Fruit fly (Drosophila melanogaster) whole organism, prepupa: Measurements from ENCODE around the gene Lsp1gamma.
A peak's percentile ranks its signal among the peaks of the same experiment; 100 is the strongest.

Experiments used
- Blimp-1 ChIP-seq: fragments of 200-800 bp; sonication (Bioruptor generic); optimal IDR thresholded peaks from 3 replicates; lab custom pipeline; 2017; ENCODE audit warnings: missing biosample characterization, missing genetic modification characterization, mild to moderate bottlenecking, moderate library complexity, missing genetic modification reagents
- CG10631 ChIP-seq: fragments of 200-800 bp; sonication (Bioruptor generic); optimal IDR thresholded peaks from 2 replicates; lab custom pipeline; 2016; ENCODE audit warnings: missing biosample characterization, missing genetic modification characterization
- CG11902 ChIP-seq: fragments of 200-800 bp; sonication (Bioruptor generic); optimal IDR thresholded peaks from 3 replicates; lab custom pipeline; 2016; ENCODE audit warnings: missing biosample characterization, missing genetic modification characterization
- CG15336 ChIP-seq: fragments of 200-800 bp; sonication (Bioruptor generic); IDR thresholded peaks from 2 replicates; pipeline ENCODE4 v1.3.6; 2022; ENCODE audit warnings: missing biosample characterization, missing genetic modification characterization
- CG1621 ChIP-seq: fragments of 200-800 bp; sonication (Bioruptor generic); optimal IDR thresholded peaks from 3 replicates; lab custom pipeline; 2018; ENCODE audit warnings: missing biosample characterization, mild to moderate bottlenecking, missing genetic modification characterization
- CG16779 ChIP-seq: fragments of 200-800 bp; sonication (Bioruptor generic); optimal IDR thresholded peaks from 3 replicates; lab custom pipeline; 2017; ENCODE audit warnings: missing biosample characterization, mild to moderate bottlenecking, missing genetic modification characterization
- CG31627 ChIP-seq: fragments of 200-800 bp; sonication (Bioruptor generic); optimal IDR thresholded peaks from 3 replicates; lab custom pipeline; 2016; ENCODE audit warnings: missing biosample characterization, missing genetic modification characterization
- CG32006 ChIP-seq: fragments of 200-800 bp; sonication (Bioruptor generic); optimal IDR thresholded peaks from 3 replicates; lab custom pipeline; 2017; ENCODE audit warnings: missing biosample characterization, mild to moderate bottlenecking, missing genetic modification characterization
- CG34406 ChIP-seq: fragments of 200-800 bp; sonication (Bioruptor generic); optimal IDR thresholded peaks from 3 replicates; lab custom pipeline; 2016; ENCODE audit warnings: missing biosample characterization, missing genetic modification characterization
- CG4318 ChIP-seq: fragments of 200-800 bp; sonication (Bioruptor generic); optimal IDR thresholded peaks from 3 replicates; lab custom pipeline; 2017; ENCODE audit warnings: missing biosample characterization, mild to moderate bottlenecking, missing genetic modification characterization
- CG6163 ChIP-seq: fragments of 200-800 bp; sonication (Bioruptor generic); IDR thresholded peaks from 3 replicates; pipeline ENCODE4 v1.3.6; 2022; ENCODE audit warnings: missing biosample characterization, missing genetic modification characterization
- CG6276 ChIP-seq: fragments of 200-800 bp; sonication (Bioruptor generic); optimal IDR thresholded peaks from 2 replicates; lab custom pipeline; 2017; ENCODE audit warnings: missing biosample characterization, mild to moderate bottlenecking, missing genetic modification characterization
- CG6854 ChIP-seq: fragments of 200-800 bp; sonication (Bioruptor generic); optimal IDR thresholded peaks from 2 replicates; lab custom pipeline; 2017; ENCODE audit warnings: missing biosample characterization, mild to moderate bottlenecking, missing genetic modification characterization
- CG8119 ChIP-seq: fragments of 200-800 bp; sonication (Bioruptor generic); IDR thresholded peaks from 3 replicates; pipeline ENCODE4 v1.3.6; 2022; ENCODE audit warnings: missing biosample characterization, missing genetic modification characterization
- CG8319 ChIP-seq: fragments of 200-800 bp; sonication (Bioruptor generic); optimal IDR thresholded peaks from 3 replicates; lab custom pipeline; 2016; ENCODE audit warnings: missing biosample characterization, missing genetic modification characterization
- CG8632 ChIP-seq: fragments of 200-800 bp; sonication (Bioruptor generic); optimal IDR thresholded peaks from 3 replicates; lab custom pipeline; 2016; ENCODE audit warnings: missing biosample characterization, missing genetic modification characterization
- Eip75B ChIP-seq: fragments of 200-800 bp; sonication (Bioruptor generic); optimal IDR thresholded peaks from 3 replicates; lab custom pipeline; 2016; ENCODE audit warnings: missing biosample characterization, missing genetic modification characterization
- Eip93F ChIP-seq: fragments of 200-800 bp; sonication (Bioruptor generic); optimal IDR thresholded peaks from 2 replicates; lab custom pipeline; 2016; ENCODE audit warnings: missing biosample characterization, mild to moderate bottlenecking, missing genetic modification characterization
- Ets96B ChIP-seq: fragments of 200-800 bp; optimal IDR thresholded peaks from 2 replicates; lab custom pipeline; 2019; ENCODE audit warnings: missing biosample characterization, mild to moderate bottlenecking, missing genetic modification characterization, moderate library complexity
- Gug ChIP-seq: fragments of 200-800 bp; sonication (Bioruptor generic); IDR thresholded peaks from 2 replicates; pipeline ENCODE4 v1.3.6; 2022; ENCODE audit warnings: missing biosample characterization, missing genetic modification characterization
- Hr38 ChIP-seq: sonication (Bioruptor generic); optimal IDR thresholded peaks from 2 replicates; lab custom pipeline; 2016; ENCODE audit warnings: missing biosample characterization, missing genetic modification characterization
- Hr39 ChIP-seq: fragments of 200-800 bp; sonication (Bioruptor generic); optimal IDR thresholded peaks from 2 replicates; lab custom pipeline; 2016; ENCODE audit warnings: missing biosample characterization, missing genetic modification characterization
- Hr4 ChIP-seq: fragments of 200-800 bp; sonication (Bioruptor generic); optimal IDR thresholded peaks from 3 replicates; lab custom pipeline; 2016; ENCODE audit warnings: missing biosample characterization, missing genetic modification characterization
- Lpt ChIP-seq: fragments of 200-800 bp; sonication (Bioruptor generic); optimal IDR thresholded peaks from 3 replicates; lab custom pipeline; 2016; ENCODE audit warnings: missing biosample characterization, missing genetic modification characterization
- Met ChIP-seq: fragments of 200-800 bp; sonication (Bioruptor generic); optimal IDR thresholded peaks from 3 replicates; lab custom pipeline; 2016; ENCODE audit warnings: missing biosample characterization, missing genetic modification characterization
- OdsH ChIP-seq: fragments of 200-800 bp; sonication (Bioruptor generic); optimal IDR thresholded peaks from 3 replicates; lab custom pipeline; 2016; ENCODE audit warnings: missing biosample characterization, missing genetic modification characterization
- Sox102F ChIP-seq: fragments of 200-800 bp; sonication (Bioruptor generic); optimal IDR thresholded peaks from 2 replicates; lab custom pipeline; 2016; ENCODE audit warnings: missing biosample characterization, mild to moderate bottlenecking, missing genetic modification characterization
- Sox14 ChIP-seq: fragments of 200-800 bp; sonication (Bioruptor generic); optimal IDR thresholded peaks from 3 replicates; lab custom pipeline; 2016; ENCODE audit warnings: missing biosample characterization, missing genetic modification characterization
- Sox15 ChIP-seq: fragments of 200-800 bp; sonication (Bioruptor generic); optimal IDR thresholded peaks from 3 replicates; lab custom pipeline; 2016; ENCODE audit warnings: missing biosample characterization, missing genetic modification characterization
- achi ChIP-seq: fragments of 200-800 bp; sonication (Bioruptor generic); optimal IDR thresholded peaks from 3 replicates; lab custom pipeline; 2016; ENCODE audit warnings: missing biosample characterization, missing genetic modification characterization
- acj6 ChIP-seq: fragments of 200-800 bp; sonication (Bioruptor generic); optimal IDR thresholded peaks from 3 replicates; lab custom pipeline; 2016; ENCODE audit warnings: missing biosample characterization, missing genetic modification characterization
- cyc ChIP-seq: fragments of 200-800 bp; sonication (Bioruptor generic); optimal IDR thresholded peaks from 3 replicates; lab custom pipeline; 2016; ENCODE audit warnings: missing biosample characterization, missing genetic modification characterization
- dac ChIP-seq: fragments of 200-800 bp; sonication (Bioruptor generic); optimal IDR thresholded peaks from 2 replicates; lab custom pipeline; 2017; ENCODE audit warnings: missing biosample characterization, mild to moderate bottlenecking, missing genetic modification characterization
- dsx ChIP-seq: fragments of 200-800 bp; optimal IDR thresholded peaks from 3 replicates; lab custom pipeline; 2019; ENCODE audit warnings: missing biosample characterization, mild to moderate bottlenecking, missing genetic modification characterization, moderate library complexity; ENCODE audit not compliant: poor library complexity, severe bottlenecking
- eg ChIP-seq: fragments of 200-800 bp; sonication (Bioruptor generic); IDR thresholded peaks from 3 replicates; pipeline ENCODE4 v1.3.6; 2022; ENCODE audit warnings: missing biosample characterization, missing genetic modification characterization
- esn ChIP-seq: fragments of 200-800 bp; sonication (Bioruptor generic); optimal IDR thresholded peaks from 2 replicates; lab custom pipeline; 2016; ENCODE audit warnings: missing biosample characterization, mild to moderate bottlenecking, missing genetic modification characterization, moderate library complexity
- fkh ChIP-seq: fragments of 200-800 bp; sonication (Bioruptor generic); optimal IDR thresholded peaks from 3 replicates; lab custom pipeline; 2017; ENCODE audit warnings: missing biosample characterization, mild to moderate bottlenecking, missing genetic modification characterization, moderate library complexity
- net ChIP-seq: fragments of 200-800 bp; sonication (Bioruptor generic); optimal IDR thresholded peaks from 3 replicates; lab custom pipeline; 2016; ENCODE audit warnings: missing biosample characterization, missing genetic modification characterization
- pdm3 ChIP-seq: fragments of 200-800 bp; sonication (Bioruptor generic); optimal IDR thresholded peaks from 3 replicates; lab custom pipeline; 2016; ENCODE audit warnings: missing biosample characterization, missing genetic modification characterization
- salr ChIP-seq, 2 experiments: fragments of 200-800 bp; sonication (Bioruptor generic); optimal IDR thresholded peaks; 3 replicates each; lab custom pipeline; 2016 to 2018; ENCODE audit warnings: missing biosample characterization in 2 of 2, missing genetic modification characterization in 2 of 2, mild to moderate bottlenecking in 1 of 2
- ss ChIP-seq, 2 experiments: fragments of 200-800 bp; sonication (Bioruptor generic); optimal IDR thresholded peaks; 2 replicates in 1 of 2; 3 replicates in 1 of 2; lab custom pipeline; 2017 to 2018; ENCODE audit warnings: mild to moderate bottlenecking in 2 of 2, missing biosample characterization in 2 of 2, missing genetic modification characterization in 2 of 2, moderate library complexity in 1 of 2
- svp ChIP-seq: fragments of 200-800 bp; sonication (Bioruptor generic); peaks from one replicate; lab custom pipeline; 2016; ENCODE audit warnings: missing biosample characterization, missing genetic modification characterization
- topi ChIP-seq: fragments of 200-800 bp; sonication (Bioruptor generic); optimal IDR thresholded peaks from 3 replicates; lab custom pipeline; 2016; ENCODE audit warnings: missing biosample characterization, missing genetic modification characterization
- vri ChIP-seq: fragments of 200-800 bp; sonication (Bioruptor generic); optimal IDR thresholded peaks from 3 replicates; lab custom pipeline; 2016; ENCODE audit warnings: missing biosample characterization, mild to moderate bottlenecking, missing genetic modification characterization

Gene Lsp1gamma

DNA sequence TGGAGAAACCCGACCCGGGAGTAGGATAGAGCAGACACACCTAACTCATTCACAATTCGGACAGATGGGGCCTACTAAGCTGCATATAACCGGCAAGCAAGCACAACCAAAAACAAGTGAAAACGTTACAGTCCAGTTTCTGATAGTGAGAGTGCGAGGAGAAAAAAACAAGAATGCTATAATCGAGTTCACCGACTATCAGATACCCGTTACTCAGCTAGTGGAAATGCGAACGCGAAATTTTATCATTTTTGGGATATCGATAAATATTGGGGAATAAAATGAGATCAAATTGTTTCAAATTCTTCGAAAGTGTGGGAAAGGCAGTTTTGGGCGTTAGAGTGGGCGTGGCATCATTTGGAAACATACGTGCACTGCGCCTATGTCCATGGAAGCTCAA, 24.7 kb downstream of the Lsp1gamma start:
- TF ChIP-seq Hr38 (GFP tag; lab: Kevin White, UChicago) (no peak), Lpt (no peak), fkh (GFP tag; lab: Kevin White, UChicago) (no peak), CG6854 (GFP tag; lab: Kevin White, UChicago) (no peak), Hr4 (GFP tag; lab: Kevin White, UChicago) (peak; percentile 22), CG6276 (peak; percentile 8), dac (GFP tag; lab: Kevin White, UChicago) (no peak), CG32006 (GFP tag; lab: Kevin White, UChicago) (peak; percentile 53), Sox102F (GFP tag; lab: Kevin White, UChicago) (no peak), CG15336 (0 out of 2 replicates have a peak, but pooled peaks have one; percentile 15), pdm3 (GFP tag; lab: Kevin White, UChicago) (peak; percentile 12)

DNA sequence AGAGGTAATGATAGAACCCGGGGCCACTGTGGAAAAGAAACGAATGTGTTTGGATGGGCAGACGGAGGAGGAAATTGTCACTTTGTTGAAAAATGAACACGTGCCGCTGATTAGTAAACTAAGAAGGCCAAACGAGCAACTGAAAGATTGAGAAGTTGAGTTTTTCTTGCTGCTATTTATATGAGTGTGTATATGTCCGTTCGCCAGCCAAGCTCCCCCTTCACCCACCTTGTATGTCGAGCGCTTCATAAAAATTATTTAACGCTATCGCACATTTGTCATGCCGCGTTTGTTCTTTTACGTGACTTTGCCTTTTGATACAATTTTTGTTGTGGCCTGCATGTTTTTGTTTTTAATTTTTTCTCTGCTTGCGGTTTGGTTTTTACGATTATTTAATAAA, 25.7 kb downstream of the Lsp1gamma start:
- TF ChIP-seq vri (peak; percentile 90), dsx (GFP tag; lab: Kevin White, UChicago) (no peak), Eip93F (GFP tag; lab: Kevin White, UChicago) (no peak), achi (GFP tag; lab: Kevin White, UChicago) (no peak), OdsH (GFP tag; lab: Kevin White, UChicago) (no peak), Hr4 (GFP tag; lab: Kevin White, UChicago) (no peak), net (GFP tag; lab: Kevin White, UChicago) (no peak), salr (GFP tag; optimal IDR thresholded peaks at IDR 0.05; lab: Kevin White, UChicago) (no peak), CG8319 (GFP tag; lab: Kevin White, UChicago) (no peak), fkh (GFP tag; lab: Kevin White, UChicago) (peak; percentile 34), acj6 (GFP tag; lab: Kevin White, UChicago) (no peak), Sox14 (GFP tag; lab: Kevin White, UChicago) (no peak), dac (GFP tag; lab: Kevin White, UChicago) (no peak), Sox15 (GFP tag; lab: Kevin White, UChicago) (no peak)

DNA sequence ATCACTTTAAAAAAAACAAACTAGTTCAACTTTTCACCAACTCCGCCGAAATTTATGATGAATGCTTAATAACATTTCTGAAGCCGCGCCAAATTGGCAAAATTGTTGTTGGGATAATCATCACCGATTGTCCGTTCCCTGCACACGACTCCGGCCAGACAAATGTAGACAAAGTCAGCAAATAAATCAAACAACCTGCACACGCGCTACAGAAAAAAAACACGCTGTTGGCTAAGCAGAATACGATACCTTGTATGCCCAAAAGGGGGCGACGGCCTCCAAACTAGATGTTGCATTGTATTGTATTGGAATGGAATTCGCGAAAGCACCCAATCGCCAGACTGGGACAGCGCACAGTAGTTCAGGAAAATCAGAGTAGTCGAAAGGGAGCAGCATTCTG, 27.3 kb downstream of the Lsp1gamma start:
- TF ChIP-seq CG16779 (tag; lab: Kevin White, UChicago) (no peak), CG4318 (GFP tag; lab: Kevin White, UChicago) (no peak), Ets96B (tag; lab: Kevin White, UChicago) (no peak), CG1621 (no peak), CG6163 (GFP tag; lab: Robert Waterston, UW) (no peak)

DNA sequence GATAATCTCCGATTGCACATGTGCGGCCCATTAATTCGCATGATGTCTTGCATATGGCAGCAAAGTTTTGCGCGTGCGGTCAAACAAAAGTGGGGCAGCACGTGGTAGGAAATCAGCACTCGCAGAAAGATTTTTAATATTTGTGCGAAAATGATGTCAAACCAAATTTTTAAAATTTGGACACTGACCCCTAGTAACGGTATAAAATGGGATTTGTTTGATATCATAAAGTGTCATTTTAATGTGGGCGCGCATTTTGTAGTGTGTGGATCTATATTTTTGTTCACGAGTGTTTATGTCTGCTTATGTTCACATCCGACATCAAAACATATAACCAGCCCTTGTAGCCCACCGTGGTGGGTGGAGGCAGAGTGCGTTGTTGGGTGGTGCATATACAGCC, 27.8 kb downstream of the Lsp1gamma start:
- TF ChIP-seq Sox14 (GFP tag; lab: Kevin White, UChicago), result peak; percentile 56
- peak; percentile 40 for TF ChIP-seq esn
- peak; percentile 25 for TF ChIP-seq CG31627 (GFP tag; lab: Kevin White, UChicago)
- TF ChIP-seq Met (GFP tag; lab: Kevin White, UChicago), result peak; percentile 36
- no peak; the same call in 2 of the 3 replicates for TF ChIP-seq eg (GFP tag; lab: Robert Waterston, UW)
- TF ChIP-seq Gug (GFP tag; lab: Robert Waterston, UW), result no peak; the same call in 1 of the 2 replicates
- TF ChIP-seq Eip93F (GFP tag; lab: Kevin White, UChicago), result no peak
- peak; percentile 66 for TF ChIP-seq net (GFP tag; lab: Kevin White, UChicago)
- TF ChIP-seq CG6854 (GFP tag; lab: Kevin White, UChicago), result no peak
- TF ChIP-seq CG8632 (GFP tag; lab: Kevin White, UChicago), result peak; percentile 18
- peak; percentile 54 for TF ChIP-seq Ets96B (tag; lab: Kevin White, UChicago)
- no peak for TF ChIP-seq CG11902 (GFP tag; lab: Kevin White, UChicago)
- peak; percentile 58 for TF ChIP-seq cyc
- TF ChIP-seq Eip75B (GFP tag; lab: Kevin White, UChicago), result peak; percentile 61
- TF ChIP-seq svp (GFP tag; lab: Kevin White, UChicago), result peak; percentile 53
- no peak for TF ChIP-seq Blimp-1 (GFP tag; lab: Kevin White, UChicago)
- TF ChIP-seq CG34406, result peak; percentile 23
- peak in 1 of 2 experiments; percentile 13 for TF ChIP-seq ss (GFP tag; optimal IDR thresholded peaks at IDR 0.05; lab: Kevin White, UChicago)
- TF ChIP-seq fkh (GFP tag; lab: Kevin White, UChicago), result no peak
- TF ChIP-seq Hr39 (GFP tag; lab: Kevin White, UChicago), result peak; percentile 47
- peak; percentile 34 for TF ChIP-seq acj6 (GFP tag; lab: Kevin White, UChicago)
- peak; percentile 4 for TF ChIP-seq CG10631
- peak; percentile 67; the same call in 1 of the 3 replicates for TF ChIP-seq CG8119
- TF ChIP-seq pdm3 (GFP tag; lab: Kevin White, UChicago), result peak; percentile 67
- TF ChIP-seq dac (GFP tag; lab: Kevin White, UChicago), result no peak
- TF ChIP-seq CG6163 (GFP tag; lab: Robert Waterston, UW), result no peak
- peak; percentile 4 for TF ChIP-seq Sox102F (GFP tag; lab: Kevin White, UChicago)
- TF ChIP-seq topi (GFP tag; lab: Kevin White, UChicago), result peak; percentile 30
- peak; percentile 27 for TF ChIP-seq Lpt
